Worm (Caenorhabditis elegans): ENCODE data around the gene cox-6B.

DNA sequence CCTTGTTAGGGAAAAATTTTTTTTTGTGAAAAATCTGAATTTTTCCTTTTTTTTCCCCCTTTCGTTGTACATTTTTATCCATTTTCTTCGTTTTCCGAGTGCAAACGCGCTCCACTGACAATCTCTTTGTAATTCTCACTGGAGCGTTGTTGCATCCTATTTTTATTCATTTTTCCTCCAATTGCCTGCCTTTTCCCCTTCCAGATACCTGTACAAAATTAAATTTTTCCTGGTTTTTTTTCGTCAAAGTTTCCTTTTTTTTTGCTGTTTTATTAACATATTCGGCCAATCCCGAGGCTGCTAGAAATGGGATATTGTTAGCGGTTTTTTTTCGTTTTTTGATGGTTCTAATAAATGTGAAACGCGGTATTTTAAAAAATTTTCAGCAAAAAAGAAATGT is 111.9 kb downstream of the cox-6B start:
- TF ChIP-seq zag-1 (tag; optimal IDR thresholded peaks at IDR 0.05) (no peak), unc-39 (tag; optimal IDR thresholded peaks at IDR 0.05) (no peak), daf-12 (tag; optimal IDR thresholded peaks at IDR 0.05) (no peak), hlh-11 (tag; optimal IDR thresholded peaks at IDR 0.05) (no peak), Y48G9A.11 (GFP tag; IDR thresholded peaks at IDR 0.05) (no peak), jun-1 (tag; optimal IDR thresholded peaks at IDR 0.05) (no peak), fos-1 (tag; optimal IDR thresholded peaks at IDR 0.05) (no peak), mep-1 (tag; optimal IDR thresholded peaks at IDR 0.05) (no peak), snpc-4 (tag; optimal IDR thresholded peaks at IDR 0.05) (no peak), nhr-237 (tag; optimal IDR thresholded peaks at IDR 0.05) (no peak), ceh-82 (tag; optimal IDR thresholded peaks at IDR 0.05) (no peak), ceh-28 (tag; optimal IDR thresholded peaks at IDR 0.05) (no peak), gei-8 (GFP tag; optimal IDR thresholded peaks at IDR 0.05) (peak; percentile 20), aha-1 (tag) (no peak)

All from whole organism, L4 larva.